Fruit fly (Drosophila melanogaster): ENCODE data around the gene Eip74EF.

Eip74EF gene

dm6 chr3L:17610896-17611711, 8.0 kb downstream of the Eip74EF start (continued):
- TF ChIP-seq dsx (GFP tag; optimal IDR thresholded peaks at IDR 0.05; ENCODE audit: poor library complexity, severe bottlenecking) (peak; percentile 50), CG7368 (GFP tag; optimal IDR thresholded peaks at IDR 0.05) (peak; percentile 76), Eip93F (GFP tag; optimal IDR thresholded peaks at IDR 0.05) (peak; percentile 91), eg (GFP tag; IDR thresholded peaks at IDR 0.05) (peak; percentile 83), CG8119 (GFP tag; IDR thresholded peaks at IDR 0.05) (peak; percentile 94), dac (GFP tag; optimal IDR thresholded peaks at IDR 0.05) (peak; percentile 93), CG6163 (GFP tag; IDR thresholded peaks at IDR 0.05) (peak; percentile 80; the same call in 2 of the 3 replicates), Sox102F (GFP tag; optimal IDR thresholded peaks at IDR 0.05) (peak; percentile 92), Met (GFP tag; optimal IDR thresholded peaks at IDR 0.05) (peak; percentile 93), CG10631 (GFP tag; optimal IDR thresholded peaks at IDR 0.05) (peak; percentile 92)

- TF ChIP-seq vri (GFP tag; optimal IDR thresholded peaks at IDR 0.05) (peak; percentile 55), lz (GFP tag; optimal IDR thresholded peaks at IDR 0.05) (no peak), achi (GFP tag; optimal IDR thresholded peaks at IDR 0.05) (no peak), svp (GFP tag) (peak; percentile 79), CG6792 (GFP tag; optimal IDR thresholded peaks at IDR 0.05) (no peak), fd85E (GFP tag; optimal IDR thresholded peaks at IDR 0.05) (no peak)
Observed at dm6 chr3L:17609068-17609382, 10.1 kb downstream of the Eip74EF start.

- peak; percentile 90 for TF ChIP-seq Eip78C (GFP tag)
- TF ChIP-seq achi (GFP tag; optimal IDR thresholded peaks at IDR 0.05) = peak; percentile 61
- no peak for TF ChIP-seq CG6854 (GFP tag; optimal IDR thresholded peaks at IDR 0.05)
- TF ChIP-seq CG10631 (GFP tag; optimal IDR thresholded peaks at IDR 0.05) = peak; percentile 68
- TF ChIP-seq cyc (GFP tag; optimal IDR thresholded peaks at IDR 0.05) = peak; percentile 85
- TF ChIP-seq salr (GFP tag; optimal IDR thresholded peaks at IDR 0.05) = peak in 1 of 2 experiments; percentile 73
- peak; percentile 90 for TF ChIP-seq svp (GFP tag)
- TF ChIP-seq CG6792 (GFP tag; optimal IDR thresholded peaks at IDR 0.05) = peak; percentile 42
- TF ChIP-seq Lpt (GFP tag; optimal IDR thresholded peaks at IDR 0.05) = peak; percentile 55
- TF ChIP-seq OdsH (GFP tag; optimal IDR thresholded peaks at IDR 0.05) = peak; percentile 56
- TF ChIP-seq CG11762 (GFP tag; optimal IDR thresholded peaks at IDR 0.05; ENCODE audit: insufficient read depth) = peak; percentile 40
- peak; percentile 80 for TF ChIP-seq lz (GFP tag; optimal IDR thresholded peaks at IDR 0.05)
- TF ChIP-seq dac (GFP tag; optimal IDR thresholded peaks at IDR 0.05) = peak; percentile 50
- TF ChIP-seq Hr39 (GFP tag; optimal IDR thresholded peaks at IDR 0.05) = peak; percentile 85
- peak; percentile 55 for TF ChIP-seq Sox15 (GFP tag; optimal IDR thresholded peaks at IDR 0.05)
- TF ChIP-seq CG8119 (GFP tag; IDR thresholded peaks at IDR 0.05) = peak; percentile 49; the same call in 1 of the 3 replicates
- TF ChIP-seq Ets21C (GFP tag; optimal IDR thresholded peaks at IDR 0.05) = peak; percentile 71
- peak; percentile 79 for TF ChIP-seq CG3919 (GFP tag; optimal IDR thresholded peaks at IDR 0.05)
- TF ChIP-seq CG15336 (GFP tag; IDR thresholded peaks at IDR 0.05) = peak; percentile 39; the same call in 1 of the 2 replicates
- TF ChIP-seq Smox (GFP tag; optimal IDR thresholded peaks at IDR 0.05) = no peak
- peak; percentile 30 for TF ChIP-seq CG8319 (GFP tag; optimal IDR thresholded peaks at IDR 0.05)
- peak; percentile 77 for TF ChIP-seq CG4318 (GFP tag; optimal IDR thresholded peaks at IDR 0.05)
- peak; percentile 84 for TF ChIP-seq Met (GFP tag; optimal IDR thresholded peaks at IDR 0.05)
- peak; percentile 62 for TF ChIP-seq acj6 (GFP tag; optimal IDR thresholded peaks at IDR 0.05)
- TF ChIP-seq Hr4 (GFP tag; optimal IDR thresholded peaks at IDR 0.05) = peak; percentile 83
- TF ChIP-seq fkh (GFP tag; optimal IDR thresholded peaks at IDR 0.05) = no peak
- 0 out of 3 replicates have a peak, but pooled peaks have one; percentile 24 for TF ChIP-seq CG6163 (GFP tag; IDR thresholded peaks at IDR 0.05)
- TF ChIP-seq Blimp-1 (GFP tag; optimal IDR thresholded peaks at IDR 0.05) = peak; percentile 82
- TF ChIP-seq fd59A (GFP tag; optimal IDR thresholded peaks at IDR 0.05) = no peak
- TF ChIP-seq pdm3 (GFP tag; optimal IDR thresholded peaks at IDR 0.05) = peak; percentile 76
- peak; percentile 68 for TF ChIP-seq CG6276 (GFP tag; optimal IDR thresholded peaks at IDR 0.05)
- TF ChIP-seq Sox14 (GFP tag; optimal IDR thresholded peaks at IDR 0.05) = peak; percentile 82
- TF ChIP-seq fd85E (GFP tag; optimal IDR thresholded peaks at IDR 0.05) = peak; percentile 42
- TF ChIP-seq esn (GFP tag; optimal IDR thresholded peaks at IDR 0.05) = peak; percentile 85
- no peak for TF ChIP-seq Hr38 (GFP tag; optimal IDR thresholded peaks at IDR 0.05)
- TF ChIP-seq Sox102F (GFP tag; optimal IDR thresholded peaks at IDR 0.05) = peak; percentile 75
- TF ChIP-seq CG32006 (GFP tag; optimal IDR thresholded peaks at IDR 0.05) = peak; percentile 88
Observed at dm6 chr3L:17608185-17609067, 10.7 kb downstream of the Eip74EF start.

All from whole organism, prepupa.